Worm (Caenorhabditis elegans): ENCODE data around the gene T28H10.2.

Gene T28H10.2

ce11 chrV:12512773-12513172 is at the start of gene T28H10.2, which contains the start of gene lgmn-1:
TSS of gene T28H10.2 (minus strand) at chrV:12512949.
TSS of gene lgmn-1 (plus strand) at chrV:12513056.
- TF ChIP-seq elt-2 (tag; optimal IDR thresholded peaks at IDR 0.05) (peak; percentile 89), fax-1 (tag; optimal IDR thresholded peaks at IDR 0.05) (no peak), madf-2 (tag; optimal IDR thresholded peaks at IDR 0.05) (no peak)

ce11 chrV:12560328-12560782 is 47.6 kb upstream of the T28H10.2 start, which contains the start of gene sel-1:
TSS of gene sel-1 (plus strand) at chrV:12560732.
- TF ChIP-seq elt-2 (tag; optimal IDR thresholded peaks at IDR 0.05) (no peak), T23F11.4 (GFP tag; optimal IDR thresholded peaks at IDR 0.05) (no peak), Y22D7AL.16 (tag; optimal IDR thresholded peaks at IDR 0.05) (no peak)

ce11 chrV:12556904-12557303 is 44.2 kb upstream of the T28H10.2 start:
- TF ChIP-seq elt-2 (tag; optimal IDR thresholded peaks at IDR 0.05): no peak
- no peak for TF ChIP-seq gmeb-2 (tag; optimal IDR thresholded peaks at IDR 0.05)
- no peak for TF ChIP-seq lin-11 (tag; optimal IDR thresholded peaks at IDR 0.05)
- TF ChIP-seq sdc-2 (tag; optimal IDR thresholded peaks at IDR 0.05): no peak
- TF ChIP-seq pros-1 (tag; optimal IDR thresholded peaks at IDR 0.05): no peak
- no peak for TF ChIP-seq npax-4 (tag; optimal IDR thresholded peaks at IDR 0.05)
- TF ChIP-seq ceh-2 (tag; optimal IDR thresholded peaks at IDR 0.05): no peak
- TF ChIP-seq sox-2 (GFP tag; IDR thresholded peaks at IDR 0.05): no peak
- no peak for TF ChIP-seq pha-2 (tag; optimal IDR thresholded peaks at IDR 0.05)
- TF ChIP-seq pax-1 (tag; optimal IDR thresholded peaks at IDR 0.05): no peak
- TF ChIP-seq fkh-6 (tag; optimal IDR thresholded peaks at IDR 0.05): no peak
- no peak for TF ChIP-seq zip-5 (tag; optimal IDR thresholded peaks at IDR 0.05)
- no peak for TF ChIP-seq ceh-34 (tag; optimal IDR thresholded peaks at IDR 0.05)
- no peak for TF ChIP-seq elt-4 (tag; optimal IDR thresholded peaks at IDR 0.05)
- no peak for TF ChIP-seq tbx-7 (tag; optimal IDR thresholded peaks at IDR 0.05)
- TF ChIP-seq pha-4 (tag; optimal IDR thresholded peaks at IDR 0.05): no peak

ce11 chrV:12555872-12556271 is 43.1 kb upstream of the T28H10.2 start:
- TF ChIP-seq sdc-2 (tag; optimal IDR thresholded peaks at IDR 0.05) (no peak), odd-2 (tag; optimal IDR thresholded peaks at IDR 0.05) (no peak), nhr-11 (tag; optimal IDR thresholded peaks at IDR 0.05) (no peak), dmd-4 (tag; optimal IDR thresholded peaks at IDR 0.05; ENCODE audit: borderline replicate concordance) (no peak), pat-9 (tag; optimal IDR thresholded peaks at IDR 0.05) (no peak), eyg-1 (tag; optimal IDR thresholded peaks at IDR 0.05) (no peak), unc-55 (GFP tag; optimal IDR thresholded peaks at IDR 0.05) (no peak), hlh-6 (tag; optimal IDR thresholded peaks at IDR 0.05) (no peak), ceh-31 (tag; optimal IDR thresholded peaks at IDR 0.05) (no peak), unc-3 (GFP tag; conservative IDR thresholded peaks at IDR 0.05) (no peak), unc-3 (tag; optimal IDR thresholded peaks at IDR 0.05) (no peak), Y22D7AL.16 (tag; optimal IDR thresholded peaks at IDR 0.05) (no peak)

ce11 chrV:12554172-12555031 is 41.7 kb upstream of the T28H10.2 start:
- TF ChIP-seq madf-2 (tag; optimal IDR thresholded peaks at IDR 0.05) (no peak), C08G9.2 (tag; optimal IDR thresholded peaks at IDR 0.05) (no peak)

- TF ChIP-seq C38D4.7 (GFP tag; optimal IDR thresholded peaks at IDR 0.05) (no peak), ceh-34 (tag; optimal IDR thresholded peaks at IDR 0.05) (no peak), nhr-232 (tag; optimal IDR thresholded peaks at IDR 0.05) (no peak), rnt-1 (tag; optimal IDR thresholded peaks at IDR 0.05) (no peak), pha-4 (tag; optimal IDR thresholded peaks at IDR 0.05) (no peak), ceh-24 (tag; optimal IDR thresholded peaks at IDR 0.05) (no peak), sox-2 (GFP tag; IDR thresholded peaks at IDR 0.05) (no peak), pag-3 (tag; optimal IDR thresholded peaks at IDR 0.05; ENCODE audit: borderline replicate concordance) (no peak), syd-9 (tag; optimal IDR thresholded peaks at IDR 0.05) (no peak), nfya-1 (tag; optimal IDR thresholded peaks at IDR 0.05) (no peak), pqm-1 (tag; optimal IDR thresholded peaks at IDR 0.05) (no peak)
Measured at ce11 chrV:12553286-12553725, 40.6 kb upstream of the T28H10.2 start.
